Fruit fly (Drosophila melanogaster) whole organism, embryonic: ENCODE results near the gene CG15201.

Source experiments
- Atf3 ChIP-seq: fragments of 200-800 bp; sonication (Bioruptor generic); optimal IDR thresholded peaks from 3 replicates; lab custom pipeline; 2016; ENCODE audit warnings: missing biosample characterization, missing genetic modification characterization
- Atf6 ChIP-seq: fragments of 200-800 bp; sonication (Bioruptor generic); IDR thresholded peaks from 2 replicates; pipeline ENCODE4 v1.3.6; 2022; ENCODE audit warnings: missing biosample characterization, missing genetic modification characterization
- BEAF-32 ChIP-seq: fragments of 200-800 bp; sonication (Bioruptor generic); optimal IDR thresholded peaks from 3 replicates; lab custom pipeline; 2017; ENCODE audit warnings: missing biosample characterization, missing genetic modification characterization, mild to moderate bottlenecking, moderate library complexity, missing genetic modification reagents
- CG10979 ChIP-seq: fragments of 200-800 bp; sonication (Bioruptor generic); optimal IDR thresholded peaks from 2 replicates; lab custom pipeline; 2018; ENCODE audit warnings: missing biosample characterization, mild to moderate bottlenecking, missing genetic modification characterization, moderate library complexity
- CG11398 ChIP-seq: fragments of 200-800 bp; sonication (Bioruptor generic); optimal IDR thresholded peaks from 2 replicates; lab custom pipeline; 2016; ENCODE audit warnings: missing biosample characterization, missing genetic modification characterization
- CG1603 ChIP-seq: fragments of 200-800 bp; sonication (Bioruptor generic); optimal IDR thresholded peaks from 2 replicates; lab custom pipeline; 2019; ENCODE audit warnings: missing biosample characterization, mild to moderate bottlenecking, missing genetic modification characterization, moderate library complexity
- CG6854 ChIP-seq: fragments of 200-800 bp; sonication (Bioruptor generic); optimal IDR thresholded peaks from 3 replicates; lab custom pipeline; 2017; ENCODE audit warnings: missing biosample characterization, mild to moderate bottlenecking, missing genetic modification characterization
- CG9727 ChIP-seq: fragments of 200-800 bp; sonication (Bioruptor generic); optimal IDR thresholded peaks from 3 replicates; lab custom pipeline; 2017; ENCODE audit warnings: missing biosample characterization, mild to moderate bottlenecking, missing genetic modification characterization
- CG9817 ChIP-seq: fragments of 200-800 bp; sonication (Bioruptor generic); optimal IDR thresholded peaks from 2 replicates; lab custom pipeline; 2018; ENCODE audit warnings: missing biosample characterization, mild to moderate bottlenecking, missing genetic modification characterization, moderate library complexity
- Deaf1 ChIP-seq: fragments of 200-800 bp; optimal IDR thresholded peaks from 3 replicates; lab custom pipeline; 2019; ENCODE audit warnings: missing biosample characterization, mild to moderate bottlenecking, missing genetic modification characterization, moderate library complexity
- Drgx ChIP-seq: fragments of 200-800 bp; sonication (Bioruptor generic); IDR thresholded peaks from 2 replicates; pipeline ENCODE4 v1.3.6; 2022; ENCODE audit warnings: missing biosample characterization, missing genetic modification characterization
- Ets65A ChIP-seq: fragments of 200-800 bp; sonication (Bioruptor generic); peaks from one replicate; lab custom pipeline; 2016; ENCODE audit warnings: missing biosample characterization, missing genetic modification characterization
- Gsc ChIP-seq: fragments of 200-800 bp; sonication (Bioruptor generic); IDR thresholded peaks from 2 replicates; pipeline ENCODE4 v1.3.6; 2022; ENCODE audit warnings: missing biosample characterization, missing genetic modification characterization
- HLH3B ChIP-seq: fragments of 200-800 bp; sonication (Bioruptor generic); IDR thresholded peaks from 2 replicates; pipeline ENCODE4 v1.3.6; 2022; ENCODE audit warnings: missing biosample characterization, missing genetic modification characterization
- Lim3 ChIP-seq: fragments of 200-800 bp; sonication (Bioruptor generic); IDR thresholded peaks from 2 replicates; pipeline ENCODE4 v1.3.6; 2022; ENCODE audit warnings: missing biosample characterization, missing genetic modification characterization
- Lpt ChIP-seq: fragments of >200 bp; optimal IDR thresholded peaks from 2 replicates; lab custom pipeline; 2018; ENCODE audit warnings: missing biosample characterization, missing genetic modification characterization
- Med ChIP-seq: fragments of 200-800 bp; sonication (Bioruptor generic); peaks from one replicate; lab custom pipeline; 2016; ENCODE audit warnings: missing biosample characterization, missing genetic modification characterization, mild to moderate bottlenecking, inconsistent platforms, moderate library complexity
- NC2α ChIP-seq: fragments of 200-800 bp; sonication (Bioruptor generic); optimal IDR thresholded peaks from 2 replicates; lab custom pipeline; 2016; ENCODE audit warnings: missing biosample characterization, missing genetic modification characterization
- NFAT ChIP-seq: fragments of 200-800 bp; sonication (Bioruptor generic); IDR thresholded peaks from 2 replicates; pipeline ENCODE4 v1.3.6; 2022; ENCODE audit warnings: missing biosample characterization, missing genetic modification characterization
- Neu2 ChIP-seq: fragments of 200-800 bp; sonication (Bioruptor generic); optimal IDR thresholded peaks from 3 replicates; lab custom pipeline; 2016; ENCODE audit warnings: missing biosample characterization, missing genetic modification characterization, borderline replicate concordance
- Rfx ChIP-seq: fragments of 200-800 bp; sonication (Bioruptor generic); IDR thresholded peaks from 2 replicates; pipeline ENCODE4 v1.3.6; 2022; ENCODE audit warnings: missing biosample characterization, missing genetic modification characterization
- Trl ChIP-seq, 3 experiments: fragments of >200 bp in 2 of 3; fragments of 200-800 bp in 1 of 3; sonication (Bioruptor generic) in 1 of 3; optimal IDR thresholded peaks; 2 replicates in 1 of 3; 3 replicates in 2 of 3; lab custom pipeline; 2016 to 2017; ENCODE audit warnings: missing biosample characterization in 1 of 3, missing genetic modification characterization in 1 of 3
- aop ChIP-seq: fragments of 200-800 bp; sonication (Bioruptor generic); IDR thresholded peaks from 2 replicates; pipeline ENCODE4 v1.3.6; 2022; ENCODE audit warnings: missing biosample characterization, missing genetic modification characterization
- dimm ChIP-seq: fragments of 200-800 bp; sonication (Bioruptor generic); IDR thresholded peaks from 2 replicates; pipeline ENCODE4 v1.3.6; 2022; ENCODE audit warnings: missing biosample characterization, missing genetic modification characterization
- dysf ChIP-seq: fragments of 200-800 bp; sonication (Bioruptor generic); IDR thresholded peaks from 3 replicates; pipeline ENCODE4 v1.3.6; 2022; ENCODE audit warnings: missing biosample characterization, missing genetic modification characterization
- emc ChIP-seq: fragments of 200-800 bp; sonication (Bioruptor generic); optimal IDR thresholded peaks from 2 replicates; lab custom pipeline; 2016; ENCODE audit warnings: missing biosample characterization, missing genetic modification characterization
- ewg ChIP-seq: fragments of 200-800 bp; sonication (Bioruptor generic); optimal IDR thresholded peaks from 3 replicates; lab custom pipeline; 2017; ENCODE audit warnings: mild to moderate bottlenecking, missing biosample characterization, missing genetic modification reagents, missing genetic modification characterization
- hth ChIP-seq: fragments of >200 bp; optimal IDR thresholded peaks from 2 replicates; lab custom pipeline; 2017; ENCODE audit warnings: inconsistent platforms
- insv ChIP-seq, 2 experiments: fragments of 200-800 bp; sonication (Bioruptor generic); optimal IDR thresholded peaks; 3 replicates each; lab custom pipeline; 2016 to 2018; ENCODE audit warnings: missing biosample characterization in 2 of 2, missing genetic modification characterization in 2 of 2
- jigr1 ChIP-seq: fragments of 200-800 bp; sonication (Bioruptor generic); IDR thresholded peaks from 3 replicates; pipeline ENCODE4 v1.3.6; 2022; ENCODE audit warnings: missing biosample characterization, missing genetic modification characterization
- jumu ChIP-seq: fragments of 200-800 bp; sonication (Bioruptor generic); optimal IDR thresholded peaks from 3 replicates; lab custom pipeline; 2016; ENCODE audit warnings: missing biosample characterization, missing genetic modification characterization
- kay ChIP-seq: fragments of 200-800 bp; sonication (Bioruptor generic); optimal IDR thresholded peaks from 2 replicates; lab custom pipeline; 2016; ENCODE audit warnings: missing biosample characterization, missing genetic modification characterization
- knrl ChIP-seq: fragments of 200-800 bp; sonication (Bioruptor generic); IDR thresholded peaks from 3 replicates; pipeline ENCODE4 v1.3.6; 2022; ENCODE audit warnings: missing biosample characterization, missing genetic modification characterization; ENCODE audit not compliant: partially characterized antibody
- luna ChIP-seq: fragments of 200-800 bp; sonication (Bioruptor generic); optimal IDR thresholded peaks from 2 replicates; lab custom pipeline; 2016; ENCODE audit warnings: missing biosample characterization, missing genetic modification characterization
- onecut ChIP-seq: fragments of 200-800 bp; sonication (Bioruptor generic); IDR thresholded peaks from 2 replicates; pipeline ENCODE4 v1.3.6; 2022; ENCODE audit warnings: missing biosample characterization, missing genetic modification characterization
- p53 ChIP-seq: fragments of 200-800 bp; sonication (Bioruptor generic); optimal IDR thresholded peaks from 2 replicates; lab custom pipeline; 2016; ENCODE audit warnings: missing biosample characterization, missing genetic modification characterization
- peb ChIP-seq: fragments of 200-800 bp; sonication (Bioruptor generic); IDR thresholded peaks from 2 replicates; pipeline ENCODE4 v1.3.6; 2022; ENCODE audit warnings: missing biosample characterization, missing genetic modification characterization
- phol ChIP-seq: fragments of 200-800 bp; sonication (Bioruptor generic); optimal IDR thresholded peaks from 3 replicates; lab custom pipeline; 2018; ENCODE audit warnings: missing biosample characterization, mild to moderate bottlenecking, missing genetic modification characterization, moderate library complexity
- prd ChIP-seq, 3 experiments: fragments of >200 bp in 2 of 3; fragments of 200-800 bp in 1 of 3; sonication (Bioruptor generic) in 1 of 3; optimal IDR thresholded peaks in 2 of 3; IDR thresholded peaks in 1 of 3; 2 replicates in 2 of 3; 3 replicates in 1 of 3; pipeline versions ENCODE4 v1.3.6 to Lab custom; 2017 to 2022; ENCODE audit warnings: missing biosample characterization in 1 of 3, missing genetic modification characterization in 1 of 3
- psq ChIP-seq: fragments of 200-800 bp; sonication (Bioruptor generic); optimal IDR thresholded peaks from 2 replicates; lab custom pipeline; 2017; ENCODE audit warnings: missing biosample characterization, missing genetic modification characterization
- row ChIP-seq: fragments of 200-800 bp; sonication (Bioruptor generic); IDR thresholded peaks from 3 replicates; pipeline ENCODE4 v1.3.6; 2022; ENCODE audit warnings: missing biosample characterization, missing genetic modification characterization
- sens ChIP-seq: fragments of 200-800 bp; sonication (Bioruptor generic); peaks from one replicate; lab custom pipeline; 2016; ENCODE audit warnings: missing biosample characterization, missing genetic modification characterization
- slou ChIP-seq: fragments of 200-800 bp; sonication (Bioruptor generic); optimal IDR thresholded peaks from 3 replicates; lab custom pipeline; 2016; ENCODE audit warnings: missing biosample characterization, missing genetic modification characterization
- zen ChIP-seq: fragments of 200-800 bp; sonication (Bioruptor generic); optimal IDR thresholded peaks from 3 replicates; lab custom pipeline; 2018; ENCODE audit warnings: missing biosample characterization, mild to moderate bottlenecking, missing genetic modification characterization, moderate library complexity

CG15201 gene

DNA sequence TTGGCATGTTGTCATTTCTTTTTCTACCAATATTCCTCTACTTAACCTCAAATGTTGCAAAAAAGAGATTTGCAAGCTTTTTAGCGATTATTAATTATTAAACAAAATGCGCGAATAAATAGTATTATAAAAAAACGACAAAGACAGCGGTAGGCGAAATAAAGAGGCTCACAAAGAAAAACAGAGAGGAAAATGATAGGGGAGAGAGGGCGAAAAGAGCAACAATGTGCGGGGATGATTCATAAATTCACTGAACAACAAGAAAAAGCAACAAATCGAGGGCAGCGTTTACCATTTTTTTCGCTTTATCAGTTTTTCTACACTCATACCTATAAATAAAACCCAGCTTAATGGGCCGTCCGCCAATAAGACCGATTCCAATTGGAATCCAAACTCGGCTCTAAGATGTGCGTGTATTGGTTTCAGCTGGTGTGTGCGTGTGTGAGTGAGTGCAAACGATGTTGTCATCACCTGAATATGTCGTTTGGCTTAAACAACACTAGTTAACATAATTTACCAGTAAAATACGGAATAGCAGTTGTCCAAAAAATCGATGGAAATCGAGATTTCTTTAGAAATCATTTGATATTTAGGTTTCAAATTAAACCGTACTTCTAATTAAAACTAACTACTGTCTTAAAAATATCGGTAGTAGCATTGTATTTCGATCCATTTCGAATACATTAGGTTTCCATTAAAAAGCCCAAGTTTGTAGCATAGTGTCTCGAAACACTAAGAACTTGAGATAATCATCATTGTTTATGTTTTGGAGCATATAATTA lies 12.1 kb downstream of the CG15201 start (continued):
- no peak for TF ChIP-seq CG6854 (GFP tag; lab: Kevin White, UChicago)
- TF ChIP-seq jigr1 (GFP tag; lab: Robert Waterston, UW) = no peak
- TF ChIP-seq emc (GFP tag; lab: Kevin White, UChicago) = no peak
- no peak for TF ChIP-seq aop
- TF ChIP-seq sens (GFP tag; lab: Kevin White, UChicago) = peak; percentile 2
- TF ChIP-seq Trl (optimal IDR thresholded peaks at IDR 0.05; lab: Kevin White, UChicago) = peak; percentile 7 to 33
- TF ChIP-seq Trl (GFP tag; optimal IDR thresholded peaks at IDR 0.05; lab: Kevin White, UChicago) = no peak
- no peak for TF ChIP-seq NC2α
- TF ChIP-seq NFAT = no peak
- TF ChIP-seq Atf6 (GFP tag; lab: Robert Waterston, UW) = 0 out of 2 replicates have a peak, but pooled peaks have one; percentile 19
- no peak for TF ChIP-seq hth (lab: Kevin White, UChicago)
- peak; percentile 4 for TF ChIP-seq CG9817 (tag; lab: Kevin White, UChicago)
- peak; percentile 72 to 93 for TF ChIP-seq insv (GFP tag; optimal IDR thresholded peaks at IDR 0.05; lab: Kevin White, UChicago)
- no peak for TF ChIP-seq knrl
- no peak for TF ChIP-seq prd (optimal IDR thresholded peaks at IDR 0.05; lab: Kevin White, UChicago)
- TF ChIP-seq prd (GFP tag; IDR thresholded peaks at IDR 0.05; lab: Robert Waterston, UW) = no peak
- TF ChIP-seq luna (GFP tag; lab: Kevin White, UChicago) = no peak
- TF ChIP-seq Rfx = peak; percentile 58
- TF ChIP-seq slou (GFP tag; lab: Kevin White, UChicago) = no peak
- no peak for TF ChIP-seq BEAF-32 (GFP tag; lab: Kevin White, UChicago)
- peak; percentile 6 for TF ChIP-seq CG10979 (tag; lab: Kevin White, UChicago)
- TF ChIP-seq Ets65A = no peak
- TF ChIP-seq kay (GFP tag; lab: Kevin White, UChicago) = peak; percentile 30
- no peak for TF ChIP-seq peb (GFP tag; lab: Robert Waterston, UW)
- no peak for TF ChIP-seq Lpt
- no peak for TF ChIP-seq p53 (GFP tag; lab: Kevin White, UChicago)
- TF ChIP-seq Gsc = no peak
- no peak for TF ChIP-seq Atf3 (GFP tag; lab: Kevin White, UChicago)
- no peak for TF ChIP-seq CG1603 (tag; lab: Kevin White, UChicago)
- no peak for TF ChIP-seq HLH3B (GFP tag; lab: Robert Waterston, UW)
- no peak for TF ChIP-seq dimm (GFP tag; lab: Robert Waterston, UW)
- TF ChIP-seq Lim3 (GFP tag; lab: Robert Waterston, UW) = no peak
- TF ChIP-seq Drgx (GFP tag; lab: Robert Waterston, UW) = no peak
- TF ChIP-seq CG11398 (GFP tag; lab: Kevin White, UChicago) = no peak
- no peak for TF ChIP-seq ewg (GFP tag; lab: Kevin White, UChicago)
- no peak for TF ChIP-seq jumu (GFP tag; lab: Kevin White, UChicago)
- no peak for TF ChIP-seq psq (GFP tag; lab: Kevin White, UChicago)
- TF ChIP-seq Neu2 (GFP tag; lab: Kevin White, UChicago) = no peak
- no peak for TF ChIP-seq zen (tag; lab: Kevin White, UChicago)
- TF ChIP-seq phol (tag; lab: Kevin White, UChicago) = peak; percentile 7

DNA sequence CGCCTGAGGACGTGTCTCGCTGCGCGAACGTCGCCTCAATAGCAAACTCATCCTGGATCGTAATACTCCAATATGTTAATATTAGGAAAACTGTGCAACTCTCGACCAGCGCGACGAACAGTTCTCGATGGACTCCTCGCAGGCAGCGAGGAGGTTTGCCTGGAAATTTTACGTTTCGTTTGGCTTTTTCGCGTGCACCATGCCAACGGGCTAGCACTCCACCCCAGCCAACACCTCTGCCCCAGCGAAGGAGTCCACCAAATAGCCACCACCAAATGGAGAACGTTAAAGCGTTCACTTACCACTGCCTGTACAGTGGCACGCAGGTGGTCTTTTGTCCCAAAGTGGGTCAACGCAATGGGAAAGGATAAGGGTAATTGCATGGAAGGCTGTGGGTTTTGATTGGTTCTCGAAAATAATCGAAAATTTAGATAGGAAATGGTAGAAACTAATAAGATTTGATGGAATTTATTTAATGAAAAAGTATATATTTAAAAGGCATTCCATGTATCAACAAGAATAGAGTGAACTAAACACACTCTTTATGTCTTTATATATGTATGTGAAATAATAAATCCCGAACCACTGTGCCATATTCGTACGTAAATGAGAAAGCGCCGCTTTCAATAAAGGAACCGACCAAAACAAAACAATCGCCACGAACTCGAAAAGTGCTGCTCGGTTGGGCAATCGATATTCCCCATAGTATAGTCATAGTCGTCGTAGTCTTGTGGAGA lies 16.0 kb downstream of the CG15201 start, which contains the start of gene CG32668:
Gene CG32668 (minus strand): TSS at position 51 of the 737 bp plus-strand sequence.
- TF ChIP-seq Med (GFP tag; lab: Kevin White, UChicago) (peak; percentile 46), dysf (GFP tag; lab: Robert Waterston, UW) (no peak), onecut (peak; percentile 23; the same call in 1 of the 2 replicates), row (GFP tag; lab: Robert Waterston, UW) (0 out of 3 replicates have a peak, but pooled peaks have one; percentile 17), sens (GFP tag; lab: Kevin White, UChicago) (peak; percentile 63), Deaf1 (tag; lab: Kevin White, UChicago) (peak; percentile 9), insv (GFP tag; optimal IDR thresholded peaks at IDR 0.05; lab: Kevin White, UChicago) (no peak), CG9727 (no peak)
